Worm (Caenorhabditis elegans) whole organism, L1 larva: ENCODE results near the gene F52H2.15.

Experiments used
- ama-1 ChIP-seq: fragments of 150-350 bp; optimal IDR thresholded peaks from 2 replicates; lab custom pipeline; 2014
- ceh-82 ChIP-seq, 3 experiments: fragments of 150-350 bp in 1 of 3; sonication (generic microtip) in 2 of 3; optimal IDR thresholded peaks; 2 replicates each; lab custom pipeline; 2014 to 2017; ENCODE audit warnings: missing biosample characterization in 3 of 3, missing genetic modification characterization in 3 of 3
- ces-1 ChIP-seq: fragments of 150-350 bp; optimal IDR thresholded peaks from 2 replicates; lab custom pipeline; 2014; ENCODE audit warnings: missing biosample characterization, missing genetic modification reagents, missing genetic modification characterization
- egl-13 ChIP-seq: sonication (generic microtip); optimal IDR thresholded peaks from 2 replicates; lab custom pipeline; 2016; ENCODE audit warnings: missing genotype, missing genetic modification reagents, missing genetic modification characterization, missing compliant biosample characterization
- elt-3 ChIP-seq, 6 experiments: fragments of 150-350 bp in 1 of 6; sonication (generic microtip); optimal IDR thresholded peaks; 2 replicates each; lab custom pipeline; 2017 to 2018; ENCODE audit warnings: missing biosample characterization in 6 of 6, missing genetic modification characterization in 6 of 6, inconsistent platforms in 1 of 6
- mdl-1 ChIP-seq, 2 experiments: fragments of 150-350 bp; optimal IDR thresholded peaks; 2 replicates each; lab custom pipeline; 2014 to 2017; ENCODE audit warnings: missing biosample characterization in 2 of 2, missing genetic modification characterization in 2 of 2, inconsistent platforms in 1 of 2
- nhr-237 ChIP-seq: fragments of 150-350 bp; optimal IDR thresholded peaks from 2 replicates; lab custom pipeline; 2014; ENCODE audit warnings: missing biosample characterization, missing genetic modification characterization
- nhr-90 ChIP-seq: sonication (generic microtip); optimal IDR thresholded peaks from 2 replicates; lab custom pipeline; 2016; ENCODE audit warnings: mild to moderate bottlenecking, missing genetic modification characterization, missing compliant biosample characterization; ENCODE audit not compliant: poor library complexity
- sox-4 ChIP-seq: sonication (generic microtip); optimal IDR thresholded peaks from 2 replicates; lab custom pipeline; 2016; ENCODE audit warnings: missing genetic modification characterization, missing compliant biosample characterization
- tbx-2 ChIP-seq: sonication (generic microtip); optimal IDR thresholded peaks from 2 replicates; lab custom pipeline; 2016; ENCODE audit warnings: missing genetic modification characterization, missing compliant biosample characterization
- unc-130 ChIP-seq: fragments of 150-350 bp; optimal IDR thresholded peaks from 2 replicates; lab custom pipeline; 2017; ENCODE audit warnings: missing biosample characterization, missing genetic modification characterization, inconsistent platforms
- unc-62 ChIP-seq: fragments of 150-350 bp; optimal IDR thresholded peaks from 2 replicates; lab custom pipeline; 2014; ENCODE audit warnings: missing biosample characterization, missing genetic modification reagents, missing genetic modification characterization

ce11 chrX:2596605-2597004, 31.4 kb downstream of the F52H2.15 start:
- TF ChIP-seq elt-3 (tag; optimal IDR thresholded peaks at IDR 0.05; lab: Kevin White, UChicago), result no peak
- TF ChIP-seq tbx-2, result no peak
- no peak for TF ChIP-seq ces-1
- no peak for TF ChIP-seq ama-1 (lab: Kevin White, UChicago)
- TF ChIP-seq unc-62 (GFP tag; lab: Kevin White, UChicago), result no peak
- TF ChIP-seq ceh-82 (tag; optimal IDR thresholded peaks at IDR 0.05; lab: Kevin White, UChicago), result no peak
- TF ChIP-seq mdl-1 (tag; optimal IDR thresholded peaks at IDR 0.05; lab: Kevin White, UChicago), result no peak
- peak; percentile 85 for TF ChIP-seq sox-4 (tag; lab: Kevin White, UChicago)
- no peak for TF ChIP-seq nhr-90 (tag; lab: Kevin White, UChicago)
- TF ChIP-seq nhr-237 (tag; lab: Kevin White, UChicago), result no peak
- no peak for TF ChIP-seq unc-130 (tag; lab: Kevin White, UChicago)
- TF ChIP-seq egl-13 (tag; lab: Kevin White, UChicago), result peak; percentile 82
